Fruit fly (Drosophila melanogaster): ENCODE results near the gene CG4686.

- TF ChIP-seq Hr78 (GFP tag; optimal IDR thresholded peaks at IDR 0.05) = no peak
- TF ChIP-seq psq (GFP tag; optimal IDR thresholded peaks at IDR 0.05) = no peak
- TF ChIP-seq h (GFP tag; optimal IDR thresholded peaks at IDR 0.05) = no peak
- no peak for TF ChIP-seq dsf (GFP tag; optimal IDR thresholded peaks at IDR 0.05; ENCODE audit: borderline replicate concordance)
- no peak for TF ChIP-seq rgr (GFP tag; optimal IDR thresholded peaks at IDR 0.05)
- no peak for TF ChIP-seq tai (GFP tag; optimal IDR thresholded peaks at IDR 0.05)
- TF ChIP-seq sage (GFP tag; optimal IDR thresholded peaks at IDR 0.05) = no peak
- no peak for TF ChIP-seq CG32264 (GFP tag; optimal IDR thresholded peaks at IDR 0.05)
- TF ChIP-seq Hr83 (GFP tag; optimal IDR thresholded peaks at IDR 0.05; ENCODE audit: poor library complexity, severe bottlenecking) = no peak
- no peak for TF ChIP-seq Jra (GFP tag; optimal IDR thresholded peaks at IDR 0.05)
These were observed 43.3 kb upstream of the CG4686 start for dm6 chr3R:19820994-19821393.

All from whole organism, wandering third instar larva.